Worm (Caenorhabditis elegans) whole organism, L2 larva: ENCODE results near the gene smf-3.
A peak's percentile ranks its signal among the peaks of the same experiment; 100 is the strongest.

Source experiments
- aly-2 ChIP-seq: fragments of 150-350 bp; optimal IDR thresholded peaks from 2 replicates; lab custom pipeline; 2014; ENCODE audit warnings: missing biosample characterization, missing genetic modification characterization
- blmp-1 ChIP-seq: sonication (generic microtip); optimal IDR thresholded peaks from 2 replicates; lab custom pipeline; 2017; ENCODE audit warnings: missing genetic modification characterization, mild to moderate bottlenecking, missing compliant biosample characterization, antibody characterized with exemption, moderate library complexity; ENCODE audit not compliant: insufficient read depth
- dmd-4 ChIP-seq: sonication (generic microtip); optimal IDR thresholded peaks from 2 replicates; lab custom pipeline; 2017; ENCODE audit warnings: missing biosample characterization, missing genetic modification characterization
- elt-3 ChIP-seq: sonication (generic microtip); optimal IDR thresholded peaks from 2 replicates; lab custom pipeline; 2017; ENCODE audit warnings: missing biosample characterization, missing genetic modification characterization
- lin-39 ChIP-seq: fragments of 150-350 bp; optimal IDR thresholded peaks from 2 replicates; lab custom pipeline; 2014; ENCODE audit warnings: missing biosample characterization, missing genetic modification reagents, missing genetic modification characterization
- lsy-2 ChIP-seq, 2 experiments: fragments of 150-350 bp in 1 of 2; sonication (generic microtip) in 1 of 2; optimal IDR thresholded peaks; 2 replicates each; lab custom pipeline; 2014 to 2017; ENCODE audit warnings: missing biosample characterization in 2 of 2, missing genetic modification characterization in 2 of 2
- mdl-1 ChIP-seq, 2 experiments: fragments of 150-350 bp in 1 of 2; sonication (generic microtip) in 1 of 2; optimal IDR thresholded peaks; 2 replicates each; lab custom pipeline; 2017; ENCODE audit warnings: missing biosample characterization in 2 of 2, missing genetic modification characterization in 2 of 2
- nhr-10 ChIP-seq: sonication (generic microtip); optimal IDR thresholded peaks from 2 replicates; lab custom pipeline; 2017; ENCODE audit warnings: missing biosample characterization, missing genetic modification characterization
- nhr-23 ChIP-seq: fragments of 150-350 bp; optimal IDR thresholded peaks from 2 replicates; lab custom pipeline; 2014; ENCODE audit warnings: missing biosample characterization, missing genetic modification reagents, missing genetic modification characterization
- skn-1 ChIP-seq: sonication (generic microtip); optimal IDR thresholded peaks from 2 replicates; lab custom pipeline; 2017; ENCODE audit warnings: missing biosample characterization, missing genetic modification characterization
- snpc-4 ChIP-seq: fragments of 150-350 bp; optimal IDR thresholded peaks from 2 replicates; lab custom pipeline; 2014; ENCODE audit warnings: missing biosample characterization, missing genetic modification characterization
- unc-55 ChIP-seq: fragments of 150-350 bp; sonication (generic microtip); optimal IDR thresholded peaks from 3 replicates; lab custom pipeline; 2014; ENCODE audit warnings: missing biosample characterization, missing genetic modification reagents, missing genetic modification characterization
- zag-1 ChIP-seq: fragments of 150-350 bp; optimal IDR thresholded peaks from 2 replicates; lab custom pipeline; 2014; ENCODE audit warnings: missing biosample characterization, missing genetic modification characterization

DNA sequence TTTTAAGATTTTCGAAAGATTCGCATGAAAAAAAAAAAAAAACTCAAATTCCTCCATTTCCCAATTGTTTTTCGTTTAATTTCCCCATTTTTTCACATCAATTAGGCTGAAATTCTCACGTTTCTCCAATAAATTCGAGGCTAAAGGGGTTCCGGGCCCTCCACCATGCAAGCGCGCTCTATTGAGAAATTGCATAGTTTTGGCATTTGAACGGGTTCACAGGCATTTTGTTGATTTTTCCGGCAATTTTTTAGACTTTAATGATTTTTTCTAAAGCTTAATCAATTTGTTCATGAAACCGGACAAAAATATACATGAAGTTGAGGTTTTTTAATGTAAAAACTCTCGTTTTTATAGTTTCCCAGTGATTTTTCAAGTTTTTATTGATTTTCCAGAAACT lies 47.5 kb downstream of the smf-3 start:
- TF ChIP-seq lsy-2 (tag; optimal IDR thresholded peaks at IDR 0.05; lab: Kevin White, UChicago) (no peak), blmp-1 (tag; lab: Kevin White, UChicago) (no peak), nhr-10 (no peak), dmd-4 (no peak), unc-55 (GFP tag; lab: Kevin White, UChicago) (peak; percentile 40), lin-39 (tag; lab: Kevin White, UChicago) (no peak), elt-3 (tag; lab: Kevin White, UChicago) (no peak), aly-2 (tag; lab: Kevin White, UChicago) (no peak), snpc-4 (tag; lab: Kevin White, UChicago) (no peak), zag-1 (no peak), skn-1 (tag; lab: Kevin White, UChicago) (no peak), mdl-1 (tag; optimal IDR thresholded peaks at IDR 0.05; lab: Kevin White, UChicago) (no peak), nhr-23 (no peak)
